Fruit fly (Drosophila melanogaster) whole organism: ENCODE results near the gene CG5455.

Source experiments
- CG8478 ChIP-seq: fragments of >200 bp; optimal IDR thresholded peaks from 2 replicates; lab custom pipeline; 2018; ENCODE audit warnings: inconsistent platforms
- Dll ChIP-seq: fragments of >200 bp; optimal IDR thresholded peaks from 2 replicates; lab custom pipeline; 2017
- pan ChIP-seq: fragments of >200 bp; optimal IDR thresholded peaks from 2 replicates; lab custom pipeline; 2017
- psq ChIP-seq: fragments of >200 bp; optimal IDR thresholded peaks from 2 replicates; lab custom pipeline; 2017

- TF ChIP-seq psq (lab: Kevin White, UChicago), result no peak
- TF ChIP-seq CG8478 (lab: Kevin White, UChicago), result no peak
- no peak for TF ChIP-seq pan (lab: Kevin White, UChicago)
- no peak for TF ChIP-seq Dll
These were observed 1.8 kb downstream of the CG5455 start for dm6 chr3R:26463146-26463545.
